Fruit fly (Drosophila melanogaster) whole organism, prepupa: ENCODE results near the gene sol.
A peak's percentile ranks its signal among the peaks of the same experiment; 100 is the strongest.

Experiments
- Blimp-1 ChIP-seq: fragments of 200-800 bp; sonication (Bioruptor generic); optimal IDR thresholded peaks from 3 replicates; lab custom pipeline; 2017; ENCODE audit warnings: missing biosample characterization, missing genetic modification characterization, mild to moderate bottlenecking, moderate library complexity, missing genetic modification reagents
- CG10631 ChIP-seq: fragments of 200-800 bp; sonication (Bioruptor generic); optimal IDR thresholded peaks from 2 replicates; lab custom pipeline; 2016; ENCODE audit warnings: missing biosample characterization, missing genetic modification characterization
- CG10669 ChIP-seq: fragments of 200-800 bp; sonication (Bioruptor generic); optimal IDR thresholded peaks from 3 replicates; lab custom pipeline; 2018; ENCODE audit warnings: missing biosample characterization, mild to moderate bottlenecking, missing genetic modification characterization, moderate library complexity
- CG11294 ChIP-seq: fragments of 200-800 bp; sonication (Bioruptor generic); IDR thresholded peaks from 2 replicates; pipeline ENCODE4 v1.3.6; 2022; ENCODE audit warnings: missing biosample characterization, missing genetic modification characterization
- CG11762 ChIP-seq: fragments of 200-800 bp; sonication (Bioruptor generic); optimal IDR thresholded peaks from 3 replicates; lab custom pipeline; 2016; ENCODE audit warnings: missing biosample characterization, missing genetic modification characterization; ENCODE audit not compliant: insufficient read depth
- CG11902 ChIP-seq: fragments of 200-800 bp; sonication (Bioruptor generic); optimal IDR thresholded peaks from 3 replicates; lab custom pipeline; 2016; ENCODE audit warnings: missing biosample characterization, missing genetic modification characterization
- CG15336 ChIP-seq: fragments of 200-800 bp; sonication (Bioruptor generic); IDR thresholded peaks from 2 replicates; pipeline ENCODE4 v1.3.6; 2022; ENCODE audit warnings: missing biosample characterization, missing genetic modification characterization
- CG1621 ChIP-seq: fragments of 200-800 bp; sonication (Bioruptor generic); optimal IDR thresholded peaks from 3 replicates; lab custom pipeline; 2018; ENCODE audit warnings: missing biosample characterization, mild to moderate bottlenecking, missing genetic modification characterization
- CG16779 ChIP-seq: fragments of 200-800 bp; sonication (Bioruptor generic); optimal IDR thresholded peaks from 3 replicates; lab custom pipeline; 2017; ENCODE audit warnings: missing biosample characterization, mild to moderate bottlenecking, missing genetic modification characterization
- CG3032 ChIP-seq: fragments of 200-800 bp; optimal IDR thresholded peaks from 2 replicates; lab custom pipeline; 2019; ENCODE audit warnings: missing biosample characterization, mild to moderate bottlenecking, missing genetic modification characterization, moderate library complexity
- CG32006 ChIP-seq: fragments of 200-800 bp; sonication (Bioruptor generic); optimal IDR thresholded peaks from 3 replicates; lab custom pipeline; 2017; ENCODE audit warnings: missing biosample characterization, mild to moderate bottlenecking, missing genetic modification characterization
- CG3919 ChIP-seq: fragments of 200-800 bp; sonication (Bioruptor generic); optimal IDR thresholded peaks from 3 replicates; lab custom pipeline; 2016; ENCODE audit warnings: missing biosample characterization, missing genetic modification characterization
- CG6163 ChIP-seq: fragments of 200-800 bp; sonication (Bioruptor generic); IDR thresholded peaks from 3 replicates; pipeline ENCODE4 v1.3.6; 2022; ENCODE audit warnings: missing biosample characterization, missing genetic modification characterization
- CG6276 ChIP-seq: fragments of 200-800 bp; sonication (Bioruptor generic); optimal IDR thresholded peaks from 2 replicates; lab custom pipeline; 2017; ENCODE audit warnings: missing biosample characterization, mild to moderate bottlenecking, missing genetic modification characterization
- CG6808 ChIP-seq: fragments of 200-800 bp; sonication (Bioruptor generic); optimal IDR thresholded peaks from 3 replicates; lab custom pipeline; 2017; ENCODE audit warnings: missing biosample characterization, missing genetic modification characterization, mild to moderate bottlenecking, moderate library complexity, missing genetic modification reagents
- CG6854 ChIP-seq: fragments of 200-800 bp; sonication (Bioruptor generic); optimal IDR thresholded peaks from 2 replicates; lab custom pipeline; 2017; ENCODE audit warnings: missing biosample characterization, mild to moderate bottlenecking, missing genetic modification characterization
- CG7368 ChIP-seq: fragments of 200-800 bp; sonication (Bioruptor generic); optimal IDR thresholded peaks from 3 replicates; lab custom pipeline; 2016; ENCODE audit warnings: missing biosample characterization, missing genetic modification characterization
- CG8119 ChIP-seq: fragments of 200-800 bp; sonication (Bioruptor generic); IDR thresholded peaks from 3 replicates; pipeline ENCODE4 v1.3.6; 2022; ENCODE audit warnings: missing biosample characterization, missing genetic modification characterization
- CG8319 ChIP-seq: fragments of 200-800 bp; sonication (Bioruptor generic); optimal IDR thresholded peaks from 3 replicates; lab custom pipeline; 2016; ENCODE audit warnings: missing biosample characterization, missing genetic modification characterization
- CG8632 ChIP-seq: fragments of 200-800 bp; sonication (Bioruptor generic); optimal IDR thresholded peaks from 3 replicates; lab custom pipeline; 2016; ENCODE audit warnings: missing biosample characterization, missing genetic modification characterization
- Eip75B ChIP-seq: fragments of 200-800 bp; sonication (Bioruptor generic); optimal IDR thresholded peaks from 3 replicates; lab custom pipeline; 2016; ENCODE audit warnings: missing biosample characterization, missing genetic modification characterization
- Eip78C ChIP-seq: fragments of 200-800 bp; sonication (Bioruptor generic); peaks from one replicate; lab custom pipeline; 2016; ENCODE audit warnings: missing biosample characterization, missing genetic modification characterization
- Eip93F ChIP-seq: fragments of 200-800 bp; sonication (Bioruptor generic); optimal IDR thresholded peaks from 2 replicates; lab custom pipeline; 2016; ENCODE audit warnings: missing biosample characterization, mild to moderate bottlenecking, missing genetic modification characterization
- Ets21C ChIP-seq: fragments of 200-800 bp; sonication (Bioruptor generic); optimal IDR thresholded peaks from 3 replicates; lab custom pipeline; 2016; ENCODE audit warnings: missing biosample characterization, missing genetic modification characterization
- Ets96B ChIP-seq: fragments of 200-800 bp; optimal IDR thresholded peaks from 2 replicates; lab custom pipeline; 2019; ENCODE audit warnings: missing biosample characterization, mild to moderate bottlenecking, missing genetic modification characterization, moderate library complexity
- Hr38 ChIP-seq: sonication (Bioruptor generic); optimal IDR thresholded peaks from 2 replicates; lab custom pipeline; 2016; ENCODE audit warnings: missing biosample characterization, missing genetic modification characterization
- Hr39 ChIP-seq: fragments of 200-800 bp; sonication (Bioruptor generic); optimal IDR thresholded peaks from 2 replicates; lab custom pipeline; 2016; ENCODE audit warnings: missing biosample characterization, missing genetic modification characterization
- Lpt ChIP-seq: fragments of 200-800 bp; sonication (Bioruptor generic); optimal IDR thresholded peaks from 3 replicates; lab custom pipeline; 2016; ENCODE audit warnings: missing biosample characterization, missing genetic modification characterization
- Met ChIP-seq: fragments of 200-800 bp; sonication (Bioruptor generic); optimal IDR thresholded peaks from 3 replicates; lab custom pipeline; 2016; ENCODE audit warnings: missing biosample characterization, missing genetic modification characterization
- OdsH ChIP-seq: fragments of 200-800 bp; sonication (Bioruptor generic); optimal IDR thresholded peaks from 3 replicates; lab custom pipeline; 2016; ENCODE audit warnings: missing biosample characterization, missing genetic modification characterization
- Smox ChIP-seq: fragments of 200-800 bp; sonication (Bioruptor generic); optimal IDR thresholded peaks from 3 replicates; lab custom pipeline; 2016; ENCODE audit warnings: missing biosample characterization, missing genetic modification characterization
- Sox102F ChIP-seq: fragments of 200-800 bp; sonication (Bioruptor generic); optimal IDR thresholded peaks from 2 replicates; lab custom pipeline; 2016; ENCODE audit warnings: missing biosample characterization, mild to moderate bottlenecking, missing genetic modification characterization
- Sox14 ChIP-seq: fragments of 200-800 bp; sonication (Bioruptor generic); optimal IDR thresholded peaks from 3 replicates; lab custom pipeline; 2016; ENCODE audit warnings: missing biosample characterization, missing genetic modification characterization
- achi ChIP-seq: fragments of 200-800 bp; sonication (Bioruptor generic); optimal IDR thresholded peaks from 3 replicates; lab custom pipeline; 2016; ENCODE audit warnings: missing biosample characterization, missing genetic modification characterization
- acj6 ChIP-seq: fragments of 200-800 bp; sonication (Bioruptor generic); optimal IDR thresholded peaks from 3 replicates; lab custom pipeline; 2016; ENCODE audit warnings: missing biosample characterization, missing genetic modification characterization
- dac ChIP-seq: fragments of 200-800 bp; sonication (Bioruptor generic); optimal IDR thresholded peaks from 2 replicates; lab custom pipeline; 2017; ENCODE audit warnings: missing biosample characterization, mild to moderate bottlenecking, missing genetic modification characterization
- dsx ChIP-seq: fragments of 200-800 bp; optimal IDR thresholded peaks from 3 replicates; lab custom pipeline; 2019; ENCODE audit warnings: missing biosample characterization, mild to moderate bottlenecking, missing genetic modification characterization, moderate library complexity; ENCODE audit not compliant: poor library complexity, severe bottlenecking
- eg ChIP-seq: fragments of 200-800 bp; sonication (Bioruptor generic); IDR thresholded peaks from 3 replicates; pipeline ENCODE4 v1.3.6; 2022; ENCODE audit warnings: missing biosample characterization, missing genetic modification characterization
- fd59A ChIP-seq: fragments of 200-800 bp; sonication (Bioruptor generic); optimal IDR thresholded peaks from 2 replicates; lab custom pipeline; 2017; ENCODE audit warnings: missing biosample characterization, mild to moderate bottlenecking, missing genetic modification characterization, missing genetic modification reagents
- fd85E ChIP-seq: fragments of 200-800 bp; sonication (Bioruptor generic); optimal IDR thresholded peaks from 3 replicates; lab custom pipeline; 2016; ENCODE audit warnings: missing biosample characterization, missing genetic modification characterization
- lz ChIP-seq: fragments of 200-800 bp; sonication (Bioruptor generic); optimal IDR thresholded peaks from 3 replicates; lab custom pipeline; 2016; ENCODE audit warnings: missing biosample characterization, missing genetic modification characterization
- net ChIP-seq: fragments of 200-800 bp; sonication (Bioruptor generic); optimal IDR thresholded peaks from 3 replicates; lab custom pipeline; 2016; ENCODE audit warnings: missing biosample characterization, missing genetic modification characterization
- salr ChIP-seq, 2 experiments: fragments of 200-800 bp; sonication (Bioruptor generic); optimal IDR thresholded peaks; 3 replicates each; lab custom pipeline; 2016 to 2018; ENCODE audit warnings: missing biosample characterization in 2 of 2, missing genetic modification characterization in 2 of 2, mild to moderate bottlenecking in 1 of 2
- spab ChIP-seq: fragments of 200-800 bp; sonication (Bioruptor generic); optimal IDR thresholded peaks from 2 replicates; lab custom pipeline; 2017; ENCODE audit warnings: missing biosample characterization, mild to moderate bottlenecking, missing genetic modification characterization, missing genetic modification reagents
- ss ChIP-seq, 2 experiments: fragments of 200-800 bp; sonication (Bioruptor generic); optimal IDR thresholded peaks; 2 replicates in 1 of 2; 3 replicates in 1 of 2; lab custom pipeline; 2017 to 2018; ENCODE audit warnings: mild to moderate bottlenecking in 2 of 2, missing biosample characterization in 2 of 2, missing genetic modification characterization in 2 of 2, moderate library complexity in 1 of 2
- topi ChIP-seq: fragments of 200-800 bp; sonication (Bioruptor generic); optimal IDR thresholded peaks from 3 replicates; lab custom pipeline; 2016; ENCODE audit warnings: missing biosample characterization, missing genetic modification characterization
- vri ChIP-seq: fragments of 200-800 bp; sonication (Bioruptor generic); optimal IDR thresholded peaks from 3 replicates; lab custom pipeline; 2016; ENCODE audit warnings: missing biosample characterization, mild to moderate bottlenecking, missing genetic modification characterization

The sol gene

dm6 chrX:21349800-21350309 lies at the start of gene sol, which contains the start of gene peng (continued):
- TF ChIP-seq net (peak; percentile 48), CG6808 (GFP tag; lab: Kevin White, UChicago) (peak; percentile 53), CG7368 (GFP tag; lab: Kevin White, UChicago) (peak; percentile 19), CG11762 (peak; percentile 66), Eip75B (GFP tag; lab: Kevin White, UChicago) (peak; percentile 77), CG6163 (GFP tag; lab: Robert Waterston, UW) (no peak), CG6854 (GFP tag; lab: Kevin White, UChicago) (no peak), Ets21C (GFP tag; lab: Kevin White, UChicago) (peak; percentile 71)
- TF ChIP-seq, all 60 proteins: peak for 43

dm6 chrX:21306485-21307142 lies 43.5 kb upstream of the sol start, which contains the start of gene Abca3:
Abca3 (minus strand) TSS chrX:21306665.
- peak; percentile 39 for TF ChIP-seq Sox14 (GFP tag; lab: Kevin White, UChicago)
- TF ChIP-seq Hr39 (GFP tag; lab: Kevin White, UChicago), result peak; percentile 7
- no peak for TF ChIP-seq CG10669 (GFP tag; lab: Kevin White, UChicago)
- TF ChIP-seq CG11902, result no peak
- no peak for TF ChIP-seq CG1621 (tag; lab: Kevin White, UChicago)
- no peak for TF ChIP-seq dac
- TF ChIP-seq topi (GFP tag; lab: Kevin White, UChicago), result no peak
- no peak for TF ChIP-seq Sox102F (GFP tag; lab: Kevin White, UChicago)
- TF ChIP-seq Eip78C (GFP tag; lab: Kevin White, UChicago), result peak; percentile 43
- TF ChIP-seq Eip93F (GFP tag; lab: Kevin White, UChicago), result no peak
- TF ChIP-seq CG6276 (GFP tag; lab: Kevin White, UChicago), result no peak
- no peak for TF ChIP-seq CG11294 (GFP tag; lab: Robert Waterston, UW)
- TF ChIP-seq CG8119 (GFP tag; lab: Robert Waterston, UW), result peak; percentile 60
- peak in 1 of 2 experiments; percentile 23 for TF ChIP-seq salr (GFP tag; optimal IDR thresholded peaks at IDR 0.05; lab: Kevin White, UChicago)
- no peak for TF ChIP-seq dsx (GFP tag; lab: Kevin White, UChicago)
- TF ChIP-seq spab, result no peak
- TF ChIP-seq CG16779 (tag; lab: Kevin White, UChicago), result no peak
- no peak for TF ChIP-seq Hr38
- no peak for TF ChIP-seq CG10631 (GFP tag; lab: Kevin White, UChicago)
- TF ChIP-seq net, result no peak
- TF ChIP-seq OdsH (GFP tag; lab: Kevin White, UChicago), result no peak
- no peak for TF ChIP-seq CG3919 (GFP tag; lab: Kevin White, UChicago)
- TF ChIP-seq Ets96B (tag; lab: Kevin White, UChicago), result no peak
- TF ChIP-seq vri (GFP tag; lab: Kevin White, UChicago), result peak; percentile 93
- TF ChIP-seq Met (GFP tag; lab: Kevin White, UChicago), result no peak
- TF ChIP-seq Lpt, result no peak
- no peak for TF ChIP-seq Smox (GFP tag; lab: Kevin White, UChicago)
- no peak for TF ChIP-seq CG6854 (GFP tag; lab: Kevin White, UChicago)
- TF ChIP-seq CG15336 (GFP tag; lab: Robert Waterston, UW), result 0 out of 2 replicates have a peak, but pooled peaks have one; percentile 17
- peak; percentile 50; the same call in 1 of the 3 replicates for TF ChIP-seq eg (GFP tag; lab: Robert Waterston, UW)
- TF ChIP-seq CG8319 (GFP tag; lab: Kevin White, UChicago), result no peak
- no peak for TF ChIP-seq acj6 (GFP tag; lab: Kevin White, UChicago)
- no peak for TF ChIP-seq Eip75B (GFP tag; lab: Kevin White, UChicago)
- TF ChIP-seq achi (GFP tag; lab: Kevin White, UChicago), result no peak
- no peak for TF ChIP-seq CG11762
- no peak for TF ChIP-seq CG8632
- TF ChIP-seq Blimp-1 (GFP tag; lab: Kevin White, UChicago), result no peak
- TF ChIP-seq CG6808 (GFP tag; lab: Kevin White, UChicago), result no peak
- no peak for TF ChIP-seq Ets21C (GFP tag; lab: Kevin White, UChicago)
- no peak for TF ChIP-seq CG3032
- no peak for TF ChIP-seq lz (GFP tag; lab: Kevin White, UChicago)
- no peak for TF ChIP-seq fd85E (GFP tag; lab: Kevin White, UChicago)
- no peak for TF ChIP-seq ss (GFP tag; optimal IDR thresholded peaks at IDR 0.05; lab: Kevin White, UChicago)
- TF ChIP-seq fd59A (GFP tag; lab: Kevin White, UChicago), result no peak
- TF ChIP-seq CG32006, result no peak
- TF ChIP-seq CG7368 (GFP tag; lab: Kevin White, UChicago), result no peak
- TF ChIP-seq CG6163 (GFP tag; lab: Robert Waterston, UW), result no peak
